Worm (Caenorhabditis elegans) whole organism, dauer: ENCODE data around the gene ZK418.5.

Experiments used
- unc-62 ChIP-seq: sonication (generic microtip); optimal IDR thresholded peaks from 2 replicates; lab custom pipeline; 2017; ENCODE audit warnings: missing biosample characterization, missing genetic modification reagents, missing genetic modification characterization

Gene ZK418.5

DNA sequence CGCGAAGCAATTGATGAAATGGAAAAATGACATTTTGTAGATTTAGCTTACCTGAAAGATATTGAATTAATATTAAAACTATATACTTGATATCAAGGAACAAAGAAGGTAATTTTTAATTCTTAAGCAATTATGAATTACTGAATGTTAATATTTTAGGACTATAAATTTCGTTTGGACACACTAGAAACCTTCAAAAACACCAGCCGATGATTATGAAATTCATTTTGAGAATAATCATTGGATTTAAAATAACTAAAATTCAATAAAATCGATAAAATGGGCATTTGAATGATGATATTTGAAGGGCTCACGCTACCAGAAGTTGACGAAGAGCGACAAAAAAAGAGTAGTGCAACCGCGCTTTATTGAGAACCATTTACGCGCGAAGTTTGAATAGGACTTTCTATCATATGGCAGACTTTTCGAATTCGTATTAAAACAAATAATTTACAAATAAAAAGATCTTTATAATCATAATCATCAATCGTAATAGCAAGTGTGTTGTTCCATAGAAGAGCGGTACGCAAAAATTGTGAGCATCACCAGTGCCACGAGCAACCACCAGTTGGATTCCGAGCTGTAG, at the start of gene ZK418.5:
ZK418.5 (minus strand) TSS at position 51 of the 586 bp plus-strand sequence.
- no peak for TF ChIP-seq unc-62

DNA sequence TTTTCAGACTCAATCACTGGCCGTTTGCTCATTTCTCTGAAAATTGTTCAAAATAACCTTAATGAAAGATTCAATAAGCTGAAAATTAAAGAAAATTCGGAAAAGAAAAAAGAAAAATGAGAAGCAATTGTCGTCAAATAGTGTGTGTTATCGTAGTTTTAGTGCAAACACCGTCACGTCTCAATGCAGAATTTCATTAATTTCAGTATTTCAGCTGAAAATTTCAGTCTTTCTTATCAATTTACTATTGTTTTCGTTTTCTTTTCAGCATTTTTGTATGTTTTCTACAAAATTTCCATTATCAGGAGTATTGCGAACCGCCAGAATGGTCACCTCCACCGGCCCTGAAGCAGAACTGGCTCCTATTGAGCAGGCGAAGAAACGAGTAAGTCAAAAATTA, 49.2 kb upstream of the ZK418.5 start, which contains the start of the genes B0280.9 and rpia-1:
B0280.9 (minus strand) TSS at position 36 of the 400 bp plus-strand sequence.
rpia-1 (plus strand) TSS at position 269 of the 400 bp plus-strand sequence.
- TF ChIP-seq unc-62 = no peak

DNA sequence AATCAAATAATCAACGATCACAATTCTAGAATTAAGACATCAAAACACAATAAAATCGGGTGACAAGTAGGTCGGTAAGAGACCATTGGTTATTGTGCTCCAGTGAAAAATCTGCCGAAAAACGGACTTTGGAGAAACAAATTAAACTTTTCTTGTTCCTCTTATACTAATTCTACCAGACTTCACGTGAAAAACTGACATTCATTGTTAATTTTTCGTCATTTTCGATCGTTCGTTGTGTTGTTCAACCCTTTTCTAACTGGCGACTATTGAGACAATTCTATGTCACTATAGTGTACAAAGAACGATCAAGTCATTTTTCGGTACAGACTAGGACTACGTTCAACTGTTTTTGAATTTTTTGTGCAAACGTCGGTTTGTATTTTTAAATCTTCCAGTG, 46.8 kb upstream of the ZK418.5 start:
- TF ChIP-seq unc-62 = no peak

DNA sequence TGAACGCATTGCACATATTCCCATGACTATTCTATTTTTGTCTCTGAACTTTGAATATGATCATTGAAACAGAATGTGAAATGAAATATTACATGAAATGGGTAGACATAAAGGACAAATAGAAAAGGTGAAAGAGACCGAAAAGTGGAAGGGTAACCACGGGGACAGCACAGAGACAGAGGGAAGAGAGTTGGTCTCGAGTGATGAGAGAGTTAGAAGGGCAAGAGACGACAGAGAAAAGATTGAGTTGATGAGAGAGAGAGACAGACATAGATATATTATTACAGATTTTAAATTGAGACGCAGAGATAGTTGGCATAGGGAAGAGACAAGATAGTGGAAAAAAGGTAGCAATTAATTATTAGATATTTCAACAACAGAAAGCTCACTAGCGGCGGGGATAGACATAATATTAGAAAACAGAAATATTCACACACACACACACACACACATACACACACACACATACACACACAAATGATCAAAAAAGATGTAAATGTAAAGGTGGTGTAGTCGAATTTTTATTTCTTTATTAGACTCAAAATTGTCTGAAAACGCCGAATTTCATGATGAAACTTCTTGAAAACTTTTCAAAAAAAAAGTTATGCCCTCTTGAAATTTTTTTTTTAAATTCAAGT, 43.1 kb upstream of the ZK418.5 start:
- TF ChIP-seq unc-62 = no peak

DNA sequence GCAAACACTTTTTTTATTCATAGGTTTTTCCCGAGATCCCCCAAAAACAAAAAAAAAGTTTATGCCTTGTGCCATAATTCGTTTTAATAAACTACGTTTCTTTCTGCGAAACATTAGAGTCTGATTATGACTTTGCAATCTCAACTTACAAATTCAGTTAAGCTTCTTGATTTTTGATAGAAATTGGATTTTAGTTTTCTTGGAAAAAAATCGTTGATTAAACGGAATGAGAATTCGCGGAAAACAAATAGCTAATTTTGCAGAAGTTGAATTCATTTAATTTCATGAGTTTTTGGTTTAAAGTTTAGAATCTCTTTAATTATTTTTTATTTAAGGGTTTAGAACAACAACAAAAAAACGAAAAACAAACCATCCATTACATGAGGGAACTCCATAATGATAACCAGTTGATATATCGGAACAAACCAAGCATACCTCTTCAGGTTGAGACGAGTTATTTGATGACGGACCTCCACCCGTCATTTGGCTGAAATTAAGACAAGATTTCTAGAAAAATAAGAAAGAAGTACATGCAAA, 41.4 kb upstream of the ZK418.5 start, which contains the start of gene nhr-10:
nhr-10 (minus strand) TSS at position 487 of the 537 bp plus-strand sequence.
- TF ChIP-seq unc-62 = no peak

DNA sequence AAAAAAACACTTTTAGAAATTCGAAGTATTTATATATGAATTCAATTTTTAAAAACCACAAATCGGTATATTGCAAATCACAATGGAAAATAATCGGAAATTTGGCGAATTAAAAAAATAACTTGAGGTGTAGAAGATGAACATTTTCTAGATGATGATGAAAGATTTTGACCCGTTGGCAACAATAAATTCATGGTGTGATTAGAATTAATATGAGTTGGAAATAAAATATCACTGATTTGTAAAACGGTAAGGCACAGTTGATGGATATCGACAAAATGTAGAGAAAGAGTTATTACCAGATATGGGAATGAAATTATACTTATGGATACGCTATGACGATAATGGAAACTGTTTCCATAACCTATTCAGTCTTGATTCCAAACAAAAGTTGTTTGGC, 38.6 kb upstream of the ZK418.5 start:
- TF ChIP-seq unc-62 = no peak

DNA sequence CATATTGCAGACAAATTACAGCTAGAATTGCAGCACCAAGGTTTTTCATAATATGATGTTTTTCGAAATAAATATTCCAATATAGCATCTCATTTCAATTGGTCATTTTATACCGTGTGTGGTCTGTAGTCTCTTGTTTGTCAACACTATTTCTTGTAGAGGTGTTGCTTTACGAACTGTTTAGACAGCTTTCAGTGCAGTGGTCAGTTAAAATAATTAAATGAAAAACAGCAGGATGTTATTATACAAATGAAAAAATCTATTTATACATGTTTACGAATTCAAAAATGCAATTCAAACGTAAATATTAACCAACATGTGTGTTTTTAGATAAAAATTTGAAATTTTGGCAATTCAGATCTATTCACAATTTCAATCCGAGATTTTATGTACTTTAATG, 38.1 kb upstream of the ZK418.5 start, which contains the start of gene B0280.7:
B0280.7 (minus strand) TSS at position 101 of the 400 bp plus-strand sequence.
- no peak for TF ChIP-seq unc-62

DNA sequence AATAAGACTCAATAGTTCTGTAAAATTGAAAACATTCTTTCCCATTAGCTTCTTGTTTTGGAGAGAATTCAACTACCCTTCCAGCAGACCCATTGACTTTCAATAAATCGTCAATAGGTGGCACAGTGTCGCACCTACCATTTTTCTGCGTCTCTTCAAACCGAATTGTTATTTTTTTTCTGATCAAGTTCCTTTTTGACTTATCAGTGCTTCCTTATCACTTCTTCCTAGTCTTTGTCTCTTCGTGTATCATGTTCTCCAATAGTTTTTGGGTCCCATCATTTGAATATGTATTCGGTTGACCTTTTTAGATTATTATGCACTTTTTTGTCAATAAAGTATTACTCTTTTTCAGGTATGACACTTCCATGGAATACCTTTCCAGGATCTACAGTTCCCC, 34.3 kb upstream of the ZK418.5 start, which contains the start of gene odd-1:
odd-1 (plus strand) TSS at position 349 of the 400 bp plus-strand sequence.
- no peak for TF ChIP-seq unc-62

DNA sequence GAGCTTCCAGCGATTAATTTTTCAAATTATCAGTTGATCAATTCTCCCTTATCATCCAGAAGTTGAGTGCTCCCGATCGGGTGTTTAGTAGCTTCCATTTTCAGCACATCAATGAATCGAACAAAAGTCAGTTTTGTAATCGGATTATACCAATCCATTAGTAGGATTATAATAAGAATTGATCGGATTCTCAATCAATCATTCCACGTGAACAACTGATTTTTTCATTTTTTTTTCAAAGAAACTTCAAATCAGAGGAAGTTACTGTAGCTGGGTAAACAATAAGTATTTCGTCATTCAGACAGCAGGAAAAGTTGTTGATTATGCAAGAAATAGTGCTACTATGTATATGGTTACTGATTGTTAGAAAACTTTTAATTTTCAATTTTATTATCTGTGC, 33.2 kb upstream of the ZK418.5 start:
- no peak for TF ChIP-seq unc-62

DNA sequence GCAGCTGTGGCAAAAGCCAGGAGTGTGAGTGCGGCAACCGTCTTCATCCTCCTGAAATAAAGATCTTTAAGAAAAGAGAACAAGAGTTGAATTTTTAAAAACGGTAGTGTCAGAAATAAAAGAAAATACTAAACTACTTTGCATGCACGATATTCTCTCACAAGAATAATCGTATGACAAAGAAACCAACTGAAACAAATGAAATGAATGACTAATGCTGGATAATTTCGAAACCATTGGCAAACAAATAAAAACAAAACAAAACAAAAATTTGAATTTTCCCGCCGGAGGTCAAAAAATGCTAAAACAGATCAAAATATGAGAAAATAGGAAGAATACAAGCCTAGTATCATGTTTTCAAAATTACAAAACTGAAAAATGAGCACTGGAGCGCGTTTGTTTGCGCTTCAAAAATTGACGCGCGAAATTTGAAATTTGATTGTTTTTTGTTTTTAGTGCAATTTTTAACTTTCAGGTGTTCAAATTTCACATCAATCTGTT, 30.3 kb upstream of the ZK418.5 start, which contains the start of gene cpg-2:
cpg-2 (minus strand) TSS at position 51 of the 501 bp plus-strand sequence.
- TF ChIP-seq unc-62 = no peak

DNA sequence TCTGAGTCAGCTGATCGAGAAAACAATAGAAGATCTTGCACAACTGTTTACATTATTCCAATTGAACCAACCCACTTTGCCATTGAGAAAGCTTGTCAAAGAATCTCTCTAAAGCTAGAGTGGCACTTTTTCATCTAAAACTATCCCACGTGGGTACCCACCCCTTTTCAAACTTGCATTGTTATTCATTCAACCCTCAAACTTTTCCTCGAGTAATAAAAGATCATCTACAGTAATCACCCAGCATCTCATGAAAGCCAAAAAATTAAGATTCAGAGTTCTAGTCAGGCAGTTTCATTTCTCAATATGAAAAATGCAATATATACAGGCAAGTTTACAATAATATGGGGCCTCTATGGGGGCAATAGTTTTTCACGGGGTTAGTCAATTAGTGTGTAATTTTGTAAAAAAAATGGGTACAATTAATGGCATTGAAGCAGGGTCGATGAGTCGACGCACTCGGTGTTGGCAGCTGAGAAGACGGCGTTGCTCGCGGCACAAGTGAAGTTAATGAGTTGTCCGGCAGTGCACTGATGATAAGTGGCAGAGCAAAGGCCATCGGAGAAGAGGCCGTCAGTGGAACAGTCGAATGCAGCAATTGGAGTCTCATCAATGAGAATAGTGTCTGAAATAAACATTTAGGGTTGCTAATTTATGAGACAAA, 28.3 kb upstream of the ZK418.5 start:
- TF ChIP-seq unc-62 = no peak

DNA sequence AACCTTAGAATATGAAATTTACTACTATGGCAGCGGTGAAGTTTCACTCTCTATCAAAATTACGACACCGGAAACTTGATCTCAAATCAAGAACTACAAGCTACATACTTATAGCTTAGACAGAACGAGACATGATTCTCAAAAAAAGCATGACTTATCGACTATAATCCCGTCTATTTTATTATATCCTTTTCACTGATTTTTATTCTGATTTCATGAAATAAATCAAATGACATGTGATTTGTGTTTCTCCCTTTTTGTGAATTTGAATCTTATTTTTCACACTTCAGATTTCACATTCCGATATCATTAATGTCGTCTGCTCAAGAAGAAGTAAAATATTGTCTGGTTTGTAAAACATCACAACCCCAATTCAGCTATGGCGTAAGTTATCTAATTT, 26.4 kb upstream of the ZK418.5 start, which contains the start of gene ZK418.11:
ZK418.11 (plus strand) TSS at position 289 of the 400 bp plus-strand sequence.
- no peak for TF ChIP-seq unc-62

DNA sequence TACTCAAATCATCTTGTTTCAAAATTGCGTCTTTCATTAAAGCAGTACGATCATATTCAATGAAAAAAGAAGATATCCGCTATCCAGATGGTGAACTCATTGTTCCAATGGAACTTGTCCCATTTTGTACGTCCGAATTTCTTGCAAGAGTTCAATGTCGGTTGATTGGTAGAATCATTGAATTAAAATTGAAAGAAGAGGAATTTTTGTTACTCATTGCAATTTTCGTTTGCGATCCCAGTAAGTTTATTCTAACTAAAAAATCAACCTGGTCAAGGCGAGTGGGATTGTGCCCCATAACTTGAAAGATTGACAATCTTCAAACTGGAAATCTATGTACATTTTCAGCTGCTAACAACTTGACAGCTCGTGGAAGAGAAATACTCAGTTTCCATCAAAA, 22.8 kb upstream of the ZK418.5 start:
- TF ChIP-seq unc-62 = no peak

DNA sequence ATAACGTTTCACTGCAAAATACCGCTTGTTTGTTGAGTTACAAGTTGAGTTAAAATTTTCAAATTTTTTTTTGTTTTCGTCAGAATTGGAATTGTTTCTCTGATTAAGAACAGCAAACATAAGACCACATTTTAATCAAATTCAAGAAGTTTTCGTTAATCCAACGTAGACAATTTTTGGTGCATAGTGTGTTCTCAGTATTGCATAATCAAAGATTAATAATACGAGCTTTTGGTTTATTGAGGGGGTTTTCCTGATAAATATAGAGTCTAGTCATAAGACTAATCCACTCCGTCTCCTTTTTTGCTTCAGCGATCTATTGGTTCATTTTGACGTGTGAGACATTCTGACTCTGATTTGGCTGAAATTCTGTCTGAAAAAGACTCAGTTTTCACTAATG, 21.5 kb upstream of the ZK418.5 start, which contains the start of gene nhr-9:
nhr-9 (plus strand) TSS at position 307 of the 400 bp plus-strand sequence.
- no peak for TF ChIP-seq unc-62

DNA sequence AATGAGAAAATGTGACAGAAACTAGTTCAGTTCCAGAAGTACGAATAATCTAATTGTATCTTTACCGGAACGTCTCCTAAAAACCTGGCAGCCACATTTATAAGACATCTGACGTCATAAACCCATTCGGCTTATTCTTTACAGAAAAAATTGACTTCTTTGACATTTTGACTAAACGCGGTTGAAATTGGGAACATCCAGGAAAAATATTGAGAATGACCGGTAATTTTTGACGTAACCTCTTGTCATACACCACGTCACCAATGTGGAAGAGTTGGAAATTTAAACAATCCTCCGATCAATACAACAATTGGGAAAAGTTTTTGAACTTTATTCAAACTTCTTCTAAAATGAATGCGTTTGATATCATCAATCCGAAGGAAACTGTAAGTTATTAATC, 17.4 kb upstream of the ZK418.5 start, which contains the start of gene ZK418.2:
ZK418.2 (plus strand) TSS at position 301 of the 400 bp plus-strand sequence.
- TF ChIP-seq unc-62 = no peak

DNA sequence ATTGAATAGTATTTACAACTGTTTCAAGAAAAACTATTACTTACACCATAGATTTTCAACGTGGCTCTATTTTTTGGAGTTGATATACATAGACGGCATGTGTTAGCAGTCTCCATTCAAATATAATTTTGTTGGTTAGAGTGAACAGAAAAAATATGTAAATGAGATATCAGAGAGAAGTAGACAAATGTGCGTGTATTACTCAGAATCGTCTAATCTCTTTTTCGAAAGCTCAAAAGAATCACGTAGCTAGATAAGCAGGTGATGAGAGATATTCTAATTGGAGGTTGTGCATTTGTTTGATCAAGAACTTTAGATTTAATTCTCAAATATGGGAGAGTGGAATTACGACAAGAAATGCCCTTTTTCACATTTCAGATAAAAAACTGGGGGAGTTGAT, 16.9 kb upstream of the ZK418.5 start, which contains the start of gene ZK418.10:
ZK418.10 (minus strand) TSS at position 148 of the 400 bp plus-strand sequence.
- TF ChIP-seq unc-62 = no peak
